Fruit fly (Drosophila melanogaster): ENCODE data around the gene CG46504.
"Not testable (repeated sequence)": the region's sequence is repeated elsewhere in the genome, so short reads cannot be mapped to it uniquely, and the experiment has no call there.

- not testable (repeated sequence) for TF ChIP-seq h, Myc, insv (optimal IDR thresholded peaks at IDR 0.05)
These were observed 4.8 kb upstream of the CG46504 start, which contains the start of gene CG40813 for dm6 chrX:22142758-22143157.
